Fruit fly (Drosophila melanogaster): ENCODE data around the gene Tango1.

dm6 chr2L:6614229-6614935, 34.8 kb upstream of the Tango1 start:
- TF ChIP-seq CG8478 (optimal IDR thresholded peaks at IDR 0.05) (no peak), CTCF (optimal IDR thresholded peaks at IDR 0.05) (no peak)

All from S2 (cell line).